Worm (Caenorhabditis elegans) whole organism, midembryonic: ENCODE results near the gene Y116F11A.3.

Experiments used
- flt-1 ChIP-seq: fragments of 200-800 bp; sonication (Bioruptor generic); IDR thresholded peaks from 2 replicates; pipeline ENCODE4 v1.3.6; 2022; ENCODE audit warnings: missing genetic modification characterization, missing compliant biosample characterization
- med-1 ChIP-seq: sonication (generic microtip); optimal IDR thresholded peaks from 2 replicates; lab custom pipeline; 2017; ENCODE audit warnings: missing genetic modification characterization, mild to moderate bottlenecking, missing compliant biosample characterization, antibody characterized with exemption, missing genetic modification reagents; ENCODE audit not compliant: insufficient read depth
- ztf-23 ChIP-seq: fragments of 200-800 bp; sonication (Bioruptor generic); IDR thresholded peaks from 2 replicates; pipeline ENCODE4 v1.3.6; 2022; ENCODE audit warnings: missing genetic modification reagents, missing genetic modification characterization, missing compliant biosample characterization

DNA sequence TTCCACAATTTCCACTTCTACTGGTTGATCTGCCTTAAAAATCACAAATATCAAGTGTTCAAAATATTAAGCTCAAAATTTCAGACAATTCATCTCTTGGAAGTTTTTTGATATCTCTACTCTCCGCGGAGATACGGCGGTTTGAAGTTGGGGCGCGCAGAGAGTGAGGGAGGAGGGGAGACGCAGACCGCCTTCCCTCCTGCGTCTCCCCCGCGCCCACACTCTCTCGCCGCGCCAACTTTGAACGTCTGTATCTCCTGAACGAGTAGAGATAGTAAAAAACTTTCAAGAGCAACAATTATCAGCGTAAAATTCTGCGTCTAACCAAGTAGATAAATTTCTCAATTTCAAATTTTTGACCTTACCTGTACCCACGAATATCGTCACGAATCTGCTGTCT, 841 bp upstream of the Y116F11A.3 start:
- TF ChIP-seq flt-1 (GFP tag; lab: Robert Waterston, UW) (no peak), ztf-23 (no peak), med-1 (GFP tag; lab: Kevin White, UChicago) (no peak)
